Worm (Caenorhabditis elegans): ENCODE data around the gene rol-3.

ce11 chrV:8210527-8210926 lies 27.7 kb downstream of the rol-3 start:
- TF ChIP-seq daf-12 (tag; optimal IDR thresholded peaks at IDR 0.05), result no peak
- no peak for TF ChIP-seq elt-3 (tag; optimal IDR thresholded peaks at IDR 0.05)
- TF ChIP-seq ceh-9 (tag; optimal IDR thresholded peaks at IDR 0.05), result no peak
- no peak for TF ChIP-seq pha-4 (tag; optimal IDR thresholded peaks at IDR 0.05)
- TF ChIP-seq fkh-10 (GFP tag; optimal IDR thresholded peaks at IDR 0.05), result no peak
- no peak for TF ChIP-seq ama-1 (optimal IDR thresholded peaks at IDR 0.05)
- TF ChIP-seq jun-1 (tag; optimal IDR thresholded peaks at IDR 0.05), result no peak
- TF ChIP-seq fos-1 (tag; optimal IDR thresholded peaks at IDR 0.05), result no peak
- no peak for TF ChIP-seq ceh-16 (tag; optimal IDR thresholded peaks at IDR 0.05)

All from whole organism, L3 larva.